Worm (Caenorhabditis elegans) whole organism, L4/young adult: ENCODE measurements around the gene C46F9.6.

ENCODE experiments used
- dao-5 ChIP-seq: sonication (generic microtip); optimal IDR thresholded peaks from 2 replicates; lab custom pipeline; 2016; ENCODE audit warnings: missing genotype, missing genetic modification characterization, moderate library complexity, missing compliant biosample characterization
- him-1 ChIP-seq: sonication (generic microtip); optimal IDR thresholded peaks from 2 replicates; lab custom pipeline; 2016; ENCODE audit warnings: missing genotype, missing genetic modification reagents, missing genetic modification characterization, missing compliant biosample characterization

DNA sequence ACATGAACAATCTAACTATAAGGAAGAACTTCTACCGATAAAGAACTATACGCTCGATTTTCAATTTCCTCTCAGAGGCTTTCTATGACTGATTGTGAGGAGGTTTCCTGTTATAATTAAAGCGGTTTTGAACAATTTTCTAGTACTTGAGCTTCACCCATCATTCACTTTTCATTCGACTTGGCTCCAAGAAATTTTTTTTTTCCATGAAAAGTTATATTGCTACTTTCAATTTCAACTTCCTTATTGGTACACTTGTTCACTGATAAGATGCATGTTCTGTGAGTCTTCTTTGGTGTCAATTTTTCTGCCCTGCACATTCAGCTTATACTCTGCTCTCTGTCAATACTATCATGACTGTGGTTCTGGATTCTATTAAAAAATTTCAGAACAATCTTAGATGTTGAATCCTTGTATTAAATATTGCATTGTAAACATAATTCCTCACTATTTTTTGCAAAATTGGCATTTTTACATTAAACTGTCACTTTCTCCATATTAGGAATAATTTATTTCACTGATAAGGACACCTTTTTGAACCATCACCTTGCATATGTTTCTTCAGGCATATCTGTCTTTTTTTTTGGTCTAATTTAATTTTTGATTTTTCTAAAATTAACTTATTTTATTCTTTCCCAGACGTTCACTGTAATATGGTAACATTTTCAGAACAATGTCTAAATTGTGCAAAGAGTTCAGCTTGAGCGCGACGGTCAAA, 27.0 kb upstream of the C46F9.6 start, which contains the start of gene math-10:
- TF ChIP-seq dao-5 (tag; lab: Kevin White, UChicago) (no peak), him-1 (tag; lab: Kevin White, UChicago) (no peak)
